Fruit fly (Drosophila melanogaster) S2 (cell line): Measurements from ENCODE around the gene VhaM9.7-b.

ENCODE experiments used
- CG8478 ChIP-seq: fragments of >200 bp; optimal IDR thresholded peaks from 2 replicates; lab custom pipeline; 2018
- CTCF ChIP-seq, 2 experiments: fragments of >200 bp; optimal IDR thresholded peaks; 2 replicates each; lab custom pipeline; 2018

- no peak for TF ChIP-seq CTCF (optimal IDR thresholded peaks at IDR 0.05; lab: Kevin White, UChicago)
- TF ChIP-seq CG8478 = no peak
Observed at dm6 chr3L:21565126-21565525, 25.5 kb downstream of the VhaM9.7-b start, which contains the start of gene CG7634.
